Worm (Caenorhabditis elegans) whole organism, L2 larva: ENCODE results near the gene ppfr-4.
A peak's percentile ranks its signal among the peaks of the same experiment; 100 is the strongest.

ENCODE experiments used
- C34F6.9 ChIP-seq: fragments of 150-350 bp; optimal IDR thresholded peaks from 2 replicates; lab custom pipeline; 2014; ENCODE audit warnings: missing biosample characterization, missing genetic modification characterization
- F13H6.1 ChIP-seq: sonication (generic microtip); optimal IDR thresholded peaks from 2 replicates; lab custom pipeline; 2016; ENCODE audit warnings: missing genetic modification characterization, missing compliant biosample characterization
- R02D3.7 ChIP-seq: fragments of 150-350 bp; optimal IDR thresholded peaks from 2 replicates; lab custom pipeline; 2014; ENCODE audit warnings: missing biosample characterization, missing genetic modification characterization
- Y55F3AM.14 ChIP-seq: fragments of 200-800 bp; sonication (Bioruptor generic); optimal IDR thresholded peaks from 2 replicates; lab custom pipeline; 2018; ENCODE audit warnings: mild to moderate bottlenecking, missing genetic modification characterization, missing compliant biosample characterization
- ZK546.5 ChIP-seq: sonication (generic microtip); optimal IDR thresholded peaks from 2 replicates; lab custom pipeline; 2017; ENCODE audit warnings: missing biosample characterization, missing genetic modification characterization
- ama-1 ChIP-seq: fragments of 150-350 bp; optimal IDR thresholded peaks from 2 replicates; lab custom pipeline; 2018; ENCODE audit warnings: inconsistent platforms
- blmp-1 ChIP-seq: sonication (generic microtip); optimal IDR thresholded peaks from 2 replicates; lab custom pipeline; 2017; ENCODE audit warnings: missing genetic modification characterization, mild to moderate bottlenecking, missing compliant biosample characterization, antibody characterized with exemption, moderate library complexity; ENCODE audit not compliant: insufficient read depth
- crh-2 ChIP-seq: sonication (generic microtip); optimal IDR thresholded peaks from 2 replicates; lab custom pipeline; 2017; ENCODE audit warnings: missing biosample characterization, missing genetic modification characterization
- egl-27 ChIP-seq: sonication (generic microtip); optimal IDR thresholded peaks from 3 replicates; lab custom pipeline; 2017; ENCODE audit warnings: missing biosample characterization, missing genetic modification reagents, missing genetic modification characterization
- elt-1 ChIP-seq: fragments of 150-350 bp; optimal IDR thresholded peaks from 2 replicates; lab custom pipeline; 2014; ENCODE audit warnings: missing biosample characterization, missing genetic modification characterization
- elt-3 ChIP-seq: sonication (generic microtip); optimal IDR thresholded peaks from 2 replicates; lab custom pipeline; 2017; ENCODE audit warnings: missing biosample characterization, missing genetic modification characterization
- fos-1 ChIP-seq: fragments of 150-350 bp; optimal IDR thresholded peaks from 2 replicates; lab custom pipeline; 2014; ENCODE audit warnings: missing biosample characterization, missing genetic modification characterization
- gmeb-1 ChIP-seq: fragments of 150-350 bp; optimal IDR thresholded peaks from 2 replicates; lab custom pipeline; 2014; ENCODE audit warnings: missing biosample characterization, missing genetic modification characterization
- lin-11 ChIP-seq: fragments of 150-350 bp; sonication (generic microtip); optimal IDR thresholded peaks from 2 replicates; lab custom pipeline; 2014; ENCODE audit warnings: missing biosample characterization, missing genetic modification characterization, inconsistent platforms, mixed read lengths
- lin-13 ChIP-seq: fragments of 150-350 bp; optimal IDR thresholded peaks from 2 replicates; lab custom pipeline; 2014; ENCODE audit warnings: missing biosample characterization, missing genetic modification reagents, missing genetic modification characterization
- lsy-2 ChIP-seq, 2 experiments: fragments of 150-350 bp in 1 of 2; sonication (generic microtip) in 1 of 2; optimal IDR thresholded peaks; 2 replicates each; lab custom pipeline; 2014 to 2017; ENCODE audit warnings: missing biosample characterization in 2 of 2, missing genetic modification characterization in 2 of 2
- mbf-1 ChIP-seq: sonication (generic microtip); optimal IDR thresholded peaks from 2 replicates; lab custom pipeline; 2017; ENCODE audit warnings: missing biosample characterization, missing genetic modification characterization
- mdl-1 ChIP-seq, 2 experiments: fragments of 150-350 bp in 1 of 2; sonication (generic microtip) in 1 of 2; optimal IDR thresholded peaks; 2 replicates each; lab custom pipeline; 2017; ENCODE audit warnings: missing biosample characterization in 2 of 2, missing genetic modification characterization in 2 of 2
- nhr-11 ChIP-seq: fragments of 150-350 bp; optimal IDR thresholded peaks from 2 replicates; lab custom pipeline; 2014; ENCODE audit warnings: missing biosample characterization, missing genetic modification characterization
- nhr-12 ChIP-seq: fragments of 150-350 bp; optimal IDR thresholded peaks from 2 replicates; lab custom pipeline; 2014; ENCODE audit warnings: missing biosample characterization, missing genetic modification characterization
- nhr-129 ChIP-seq: fragments of 150-350 bp; optimal IDR thresholded peaks from 2 replicates; lab custom pipeline; 2014; ENCODE audit warnings: missing biosample characterization, missing genetic modification characterization
- nhr-23 ChIP-seq: fragments of 150-350 bp; optimal IDR thresholded peaks from 2 replicates; lab custom pipeline; 2014; ENCODE audit warnings: missing biosample characterization, missing genetic modification reagents, missing genetic modification characterization
- nhr-25 ChIP-seq: fragments of 150-350 bp; sonication (generic microtip); optimal IDR thresholded peaks from 3 replicates; lab custom pipeline; 2014; ENCODE audit warnings: missing biosample characterization, missing genetic modification characterization
- nhr-77 ChIP-seq: fragments of 150-350 bp; optimal IDR thresholded peaks from 2 replicates; lab custom pipeline; 2014; ENCODE audit warnings: missing biosample characterization, missing genetic modification characterization
- sem-4 ChIP-seq: fragments of 150-350 bp; optimal IDR thresholded peaks from 2 replicates; lab custom pipeline; 2014; ENCODE audit warnings: missing biosample characterization, missing genetic modification reagents, missing genetic modification characterization
- snpc-4 ChIP-seq: fragments of 150-350 bp; optimal IDR thresholded peaks from 2 replicates; lab custom pipeline; 2014; ENCODE audit warnings: missing biosample characterization, missing genetic modification characterization
- unc-39 ChIP-seq: fragments of 150-350 bp; optimal IDR thresholded peaks from 2 replicates; lab custom pipeline; 2014; ENCODE audit warnings: missing biosample characterization, missing genetic modification characterization
- unc-55 ChIP-seq: fragments of 150-350 bp; sonication (generic microtip); optimal IDR thresholded peaks from 3 replicates; lab custom pipeline; 2014; ENCODE audit warnings: missing biosample characterization, missing genetic modification reagents, missing genetic modification characterization
- zag-1 ChIP-seq: fragments of 150-350 bp; optimal IDR thresholded peaks from 2 replicates; lab custom pipeline; 2014; ENCODE audit warnings: missing biosample characterization, missing genetic modification characterization
- ztf-1 ChIP-seq: fragments of 200-800 bp; sonication (Bioruptor generic); conservative IDR thresholded peaks from 2 replicates; pipeline ENCODE4 v1.3.6; 2022; ENCODE audit warnings: missing genetic modification characterization, missing compliant biosample characterization
- ztf-4 ChIP-seq: fragments of 150-350 bp; optimal IDR thresholded peaks from 2 replicates; lab custom pipeline; 2014; ENCODE audit warnings: missing biosample characterization, missing genetic modification characterization

The ppfr-4 gene

ce11 chrIII:2619559-2619958 is at the start of gene ppfr-4:
Gene ppfr-4, plus strand, starts transcription at chrIII:2619936.
- peak; percentile 19 for TF ChIP-seq nhr-25 (tag; lab: Kevin White, UChicago)
- TF ChIP-seq ZK546.5 = no peak
- peak; percentile 6 to 66 for TF ChIP-seq lsy-2 (tag; optimal IDR thresholded peaks at IDR 0.05; lab: Kevin White, UChicago)
- TF ChIP-seq unc-55 (GFP tag; lab: Kevin White, UChicago) = peak; percentile 41
- peak; percentile 1 for TF ChIP-seq crh-2 (tag; lab: Kevin White, UChicago)

ce11 chrIII:2571447-2571846 is 48.3 kb upstream of the ppfr-4 start, which contains the start of gene Y54F10AR.2:
Gene Y54F10AR.2, minus strand, starts transcription at chrIII:2571547.
- TF ChIP-seq nhr-77 (tag; lab: Kevin White, UChicago) (no peak), blmp-1 (tag; lab: Kevin White, UChicago) (no peak), nhr-11 (tag; lab: Kevin White, UChicago) (no peak)

- no peak for TF ChIP-seq nhr-129 (tag; lab: Kevin White, UChicago)
- no peak for TF ChIP-seq gmeb-1 (tag; lab: Kevin White, UChicago)
Measured at ce11 chrIII:2572421-2572820, 47.3 kb upstream of the ppfr-4 start.

- no peak for TF ChIP-seq ZK546.5
- TF ChIP-seq elt-3 (tag; lab: Kevin White, UChicago) = no peak
- TF ChIP-seq R02D3.7 (tag; lab: Kevin White, UChicago) = no peak
- TF ChIP-seq nhr-25 (tag; lab: Kevin White, UChicago) = no peak
- TF ChIP-seq nhr-23 = no peak
- no peak for TF ChIP-seq unc-39 (tag; lab: Kevin White, UChicago)
Measured at ce11 chrIII:2575635-2576164, 44.0 kb upstream of the ppfr-4 start, which contains the start of gene Y54F10AR.1. Gene Y54F10AR.1, minus strand, starts transcription at chrIII:2575685.

ce11 chrIII:2576360-2577259 is 43.1 kb upstream of the ppfr-4 start:
- TF ChIP-seq crh-2 (tag; lab: Kevin White, UChicago) (peak; percentile 76), mdl-1 (tag; optimal IDR thresholded peaks at IDR 0.05; lab: Kevin White, UChicago) (peak in 1 of 2 experiments; percentile 5), egl-27 (tag; lab: Kevin White, UChicago) (peak; percentile 7), gmeb-1 (tag; lab: Kevin White, UChicago) (peak; percentile 30), elt-1 (no peak), snpc-4 (peak; percentile 30), F13H6.1 (tag; lab: Kevin White, UChicago) (peak; percentile 3), lsy-2 (tag; optimal IDR thresholded peaks at IDR 0.05; lab: Kevin White, UChicago) (peak; percentile 47 to 82), ama-1 (lab: Kevin White, UChicago) (peak; percentile 6), unc-55 (GFP tag; lab: Kevin White, UChicago) (peak; percentile 88), ztf-4 (tag; lab: Kevin White, UChicago) (no peak), sem-4 (tag; lab: Kevin White, UChicago) (peak; percentile 45), lin-11 (tag; lab: Kevin White, UChicago) (no peak), ztf-1 (GFP tag; lab: Robert Waterston, UW) (no peak), lin-13 (peak; percentile 73), nhr-129 (tag; lab: Kevin White, UChicago) (peak; percentile 89), C34F6.9 (tag; lab: Kevin White, UChicago) (peak; percentile 63), mbf-1 (tag; lab: Kevin White, UChicago) (no peak), fos-1 (tag; lab: Kevin White, UChicago) (peak; percentile 79), zag-1 (tag; lab: Kevin White, UChicago) (peak; percentile 88), Y55F3AM.14 (peak; percentile 75), nhr-12 (tag; lab: Kevin White, UChicago) (no peak), blmp-1 (tag; lab: Kevin White, UChicago) (peak; percentile 1)
